Worm (Caenorhabditis elegans): ENCODE results near the gene F22B8.7.

DNA sequence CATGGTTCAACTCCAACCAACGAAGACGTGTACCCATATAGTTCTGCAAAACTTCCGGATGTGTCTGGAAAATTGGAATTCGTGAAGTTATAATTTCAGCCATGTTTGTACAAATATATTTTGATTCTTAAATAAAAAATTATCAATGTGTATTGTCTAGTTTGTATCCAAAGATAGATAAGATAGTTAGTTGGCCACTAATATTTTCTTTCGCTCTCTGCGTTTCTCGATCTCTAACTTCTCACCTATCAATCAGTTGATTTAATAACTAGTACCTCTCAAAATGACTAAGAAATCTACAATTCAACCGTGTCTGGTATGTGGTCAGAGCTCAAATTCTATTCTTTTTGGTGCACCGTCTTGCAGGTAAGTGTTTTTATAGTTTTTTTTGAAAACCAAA, 23.2 kb upstream of the F22B8.7 start, which contains the start of gene nhr-176:
- no peak for TF ChIP-seq tab-1 (GFP tag; IDR thresholded peaks at IDR 0.05)
- TF ChIP-seq klf-2 (GFP tag; conservative IDR thresholded peaks at IDR 0.05): no peak
- TF ChIP-seq ztf-29 (GFP tag; IDR thresholded peaks at IDR 0.05): no peak
- TF ChIP-seq med-1 (GFP tag; optimal IDR thresholded peaks at IDR 0.05; ENCODE audit: insufficient read depth): no peak
- no peak for TF ChIP-seq cog-1 (tag; optimal IDR thresholded peaks at IDR 0.05)
- TF ChIP-seq flt-1 (GFP tag; IDR thresholded peaks at IDR 0.05): no peak
